Worm (Caenorhabditis elegans) whole organism, early embryonic: ENCODE measurements around the gene gur-3.

Source experiments
- hmg-4 ChIP-seq: fragments of 200-800 bp; sonication (Bioruptor generic); optimal IDR thresholded peaks from 2 replicates; lab custom pipeline; 2018; ENCODE audit warnings: mild to moderate bottlenecking, missing genetic modification characterization, missing compliant biosample characterization
- pes-1 ChIP-seq: fragments of 200-800 bp; sonication (Bioruptor generic); IDR thresholded peaks from 2 replicates; pipeline ENCODE4 v1.3.6; 2022; ENCODE audit warnings: missing genetic modification reagents, missing genetic modification characterization, missing compliant biosample characterization
- scrt-1 ChIP-seq: fragments of 200-800 bp; sonication (Bioruptor generic); IDR thresholded peaks from 2 replicates; pipeline ENCODE4 v1.3.6; 2022; ENCODE audit warnings: missing genetic modification characterization, missing compliant biosample characterization
- sea-1 ChIP-seq: fragments of 200-800 bp; sonication (Bioruptor generic); conservative IDR thresholded peaks from 2 replicates; pipeline ENCODE4 v1.3.6; 2022; ENCODE audit warnings: missing genetic modification characterization, missing compliant biosample characterization
- tra-4 ChIP-seq: sonication (generic microtip); optimal IDR thresholded peaks from 2 replicates; lab custom pipeline; 2017; ENCODE audit warnings: missing genetic modification characterization, missing compliant biosample characterization

DNA sequence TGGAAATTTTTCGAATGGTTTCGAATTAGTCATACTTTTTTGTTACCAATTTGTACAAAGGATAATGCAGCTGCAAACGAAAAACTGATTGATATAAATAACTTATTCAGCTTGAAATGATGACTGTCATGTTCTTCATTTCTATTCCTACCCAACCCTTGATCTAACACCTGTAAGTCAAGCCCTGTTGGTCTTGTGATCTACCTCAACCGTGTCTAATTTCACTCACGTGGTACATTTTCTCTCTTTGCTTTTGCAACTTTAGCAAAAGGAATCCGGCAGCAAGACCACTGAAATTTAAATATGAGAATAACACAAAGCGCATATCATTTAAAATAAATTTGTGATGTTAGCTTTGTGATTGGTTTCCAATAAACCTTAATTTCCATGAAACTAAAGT, 2.1 kb downstream of the gur-3 start:
- TF ChIP-seq scrt-1 (GFP tag; lab: Robert Waterston, UW), result no peak
- no peak for TF ChIP-seq tra-4
- no peak for TF ChIP-seq hmg-4
- no peak for TF ChIP-seq pes-1 (GFP tag; lab: Robert Waterston, UW)
- no peak for TF ChIP-seq sea-1 (GFP tag; lab: Robert Waterston, UW)
